Worm (Caenorhabditis elegans) whole organism, late embryonic: Measurements from ENCODE around the gene ZK354.7.
"Not testable (repeated sequence)": the region's sequence is repeated elsewhere in the genome, so short reads cannot be mapped to it uniquely, and the experiment has no call there.

ENCODE experiments used
- C08G9.2 ChIP-seq: sonication (generic microtip); optimal IDR thresholded peaks from 2 replicates; lab custom pipeline; 2016; ENCODE audit warnings: mild to moderate bottlenecking, missing genetic modification characterization, moderate library complexity, missing compliant biosample characterization
- C38D4.7 ChIP-seq: fragments of 200-800 bp; sonication (Bioruptor generic); optimal IDR thresholded peaks from 2 replicates; lab custom pipeline; 2018; ENCODE audit warnings: mild to moderate bottlenecking, missing genetic modification characterization, moderate library complexity, missing compliant biosample characterization
- T23F11.4 ChIP-seq: fragments of 200-800 bp; sonication (Bioruptor generic); optimal IDR thresholded peaks from 2 replicates; lab custom pipeline; 2018; ENCODE audit warnings: mild to moderate bottlenecking, missing genetic modification characterization, missing compliant biosample characterization
- Y22D7AL.16 ChIP-seq: sonication (generic microtip); optimal IDR thresholded peaks from 2 replicates; lab custom pipeline; 2016; ENCODE audit warnings: missing genetic modification characterization, missing compliant biosample characterization
- ahr-1 ChIP-seq: sonication (generic microtip); optimal IDR thresholded peaks from 2 replicates; lab custom pipeline; 2016; ENCODE audit warnings: missing genetic modification characterization, missing compliant biosample characterization
- ama-1 ChIP-seq: fragments of 150-350 bp; optimal IDR thresholded peaks from 2 replicates; lab custom pipeline; 2014
- ceh-14 ChIP-seq: sonication (generic microtip); optimal IDR thresholded peaks from 2 replicates; lab custom pipeline; 2016; ENCODE audit warnings: missing genotype, missing genetic modification characterization, missing compliant biosample characterization
- ceh-18 ChIP-seq: sonication (generic microtip); optimal IDR thresholded peaks from 2 replicates; lab custom pipeline; 2016; ENCODE audit warnings: missing genetic modification characterization, missing compliant biosample characterization
- ceh-19 ChIP-seq: fragments of 200-800 bp; sonication (Bioruptor generic); optimal IDR thresholded peaks from 2 replicates; lab custom pipeline; 2018; ENCODE audit warnings: mild to moderate bottlenecking, missing genetic modification characterization, missing compliant biosample characterization
- ceh-34 ChIP-seq: sonication (generic microtip); optimal IDR thresholded peaks from 2 replicates; lab custom pipeline; 2016; ENCODE audit warnings: mild to moderate bottlenecking, missing genetic modification characterization, missing compliant biosample characterization
- ceh-48 ChIP-seq: sonication (generic microtip); optimal IDR thresholded peaks from 2 replicates; lab custom pipeline; 2016; ENCODE audit warnings: missing genetic modification characterization, inconsistent platforms, missing compliant biosample characterization
- ceh-6 ChIP-seq: fragments of 200-800 bp; sonication (Bioruptor generic); optimal IDR thresholded peaks from 2 replicates; lab custom pipeline; 2018; ENCODE audit warnings: mild to moderate bottlenecking, missing genetic modification characterization, missing compliant biosample characterization
- ceh-9 ChIP-seq: sonication (generic microtip); optimal IDR thresholded peaks from 2 replicates; lab custom pipeline; 2016; ENCODE audit warnings: mild to moderate bottlenecking, missing genetic modification characterization, inconsistent platforms, missing compliant biosample characterization
- che-1 ChIP-seq: sonication (generic microtip); optimal IDR thresholded peaks from 2 replicates; lab custom pipeline; 2016; ENCODE audit warnings: mild to moderate bottlenecking, missing genetic modification characterization, missing compliant biosample characterization
- dve-1 ChIP-seq: sonication (generic microtip); optimal IDR thresholded peaks from 2 replicates; lab custom pipeline; 2017; ENCODE audit warnings: antibody characterized with exemption, mild to moderate bottlenecking, missing genetic modification characterization, missing compliant biosample characterization
- elt-2 ChIP-seq: sonication (generic microtip); optimal IDR thresholded peaks from 2 replicates; lab custom pipeline; 2016; ENCODE audit warnings: missing genetic modification reagents, missing genetic modification characterization, missing compliant biosample characterization
- eyg-1 ChIP-seq: sonication (generic microtip); optimal IDR thresholded peaks from 2 replicates; lab custom pipeline; 2016; ENCODE audit warnings: missing genotype, missing genetic modification characterization, missing compliant biosample characterization
- fax-1 ChIP-seq: sonication (generic microtip); optimal IDR thresholded peaks from 2 replicates; lab custom pipeline; 2016; ENCODE audit warnings: missing genotype, missing genetic modification characterization, missing compliant biosample characterization
- fkh-6 ChIP-seq: sonication (generic microtip); optimal IDR thresholded peaks from 2 replicates; lab custom pipeline; 2016; ENCODE audit warnings: missing genetic modification characterization, missing compliant biosample characterization
- gmeb-2 ChIP-seq: sonication (generic microtip); optimal IDR thresholded peaks from 2 replicates; lab custom pipeline; 2016; ENCODE audit warnings: missing genetic modification characterization, inconsistent platforms, missing compliant biosample characterization
- hlh-13 ChIP-seq: fragments of 200-800 bp; sonication (Bioruptor generic); optimal IDR thresholded peaks from 2 replicates; lab custom pipeline; 2018; ENCODE audit warnings: mild to moderate bottlenecking, missing genetic modification characterization, missing compliant biosample characterization
- lin-11 ChIP-seq: fragments of 200-800 bp; sonication (Bioruptor generic); optimal IDR thresholded peaks from 2 replicates; lab custom pipeline; 2018; ENCODE audit warnings: mild to moderate bottlenecking, missing genetic modification characterization, missing compliant biosample characterization
- mec-3 ChIP-seq: sonication (generic microtip); optimal IDR thresholded peaks from 2 replicates; lab custom pipeline; 2016; ENCODE audit warnings: borderline replicate concordance, missing genetic modification characterization, missing compliant biosample characterization
- nfya-1 ChIP-seq: sonication (generic microtip); optimal IDR thresholded peaks from 2 replicates; lab custom pipeline; 2017; ENCODE audit warnings: missing genetic modification characterization, mild to moderate bottlenecking, missing compliant biosample characterization, antibody characterized with exemption, moderate library complexity
- nhr-232 ChIP-seq: sonication (generic microtip); optimal IDR thresholded peaks from 2 replicates; lab custom pipeline; 2016; ENCODE audit warnings: missing genetic modification characterization, missing compliant biosample characterization
- npax-4 ChIP-seq: sonication (generic microtip); optimal IDR thresholded peaks from 2 replicates; lab custom pipeline; 2016; ENCODE audit warnings: missing genetic modification characterization, missing compliant biosample characterization
- pag-3 ChIP-seq: sonication (generic microtip); optimal IDR thresholded peaks from 2 replicates; lab custom pipeline; 2016; ENCODE audit warnings: missing compliant biosample characterization, missing genetic modification characterization, borderline replicate concordance
- pat-9 ChIP-seq: fragments of 200-800 bp; sonication (Bioruptor generic); optimal IDR thresholded peaks from 2 replicates; lab custom pipeline; 2018; ENCODE audit warnings: mild to moderate bottlenecking, missing genetic modification characterization, moderate library complexity, missing compliant biosample characterization
- pax-1 ChIP-seq: fragments of 150-350 bp; optimal IDR thresholded peaks from 2 replicates; lab custom pipeline; 2014; ENCODE audit warnings: missing biosample characterization, missing genetic modification characterization
- pqm-1 ChIP-seq: sonication (generic microtip); optimal IDR thresholded peaks from 2 replicates; lab custom pipeline; 2016; ENCODE audit warnings: missing genetic modification characterization, missing compliant biosample characterization
- pros-1 ChIP-seq: fragments of 150-350 bp; optimal IDR thresholded peaks from 2 replicates; lab custom pipeline; 2014; ENCODE audit warnings: missing biosample characterization, missing genetic modification reagents, missing genetic modification characterization
- ref-2 ChIP-seq: sonication (generic microtip); optimal IDR thresholded peaks from 2 replicates; lab custom pipeline; 2016; ENCODE audit warnings: missing genetic modification characterization, missing compliant biosample characterization
- sox-2 ChIP-seq: fragments of 200-800 bp; sonication (Bioruptor generic); IDR thresholded peaks from 2 replicates; pipeline ENCODE4 v1.3.6; 2022; ENCODE audit warnings: missing genetic modification reagents, missing genetic modification characterization, missing compliant biosample characterization
- tbx-7 ChIP-seq: sonication (generic microtip); optimal IDR thresholded peaks from 2 replicates; lab custom pipeline; 2016; ENCODE audit warnings: missing genotype, missing genetic modification characterization, missing compliant biosample characterization
- ttx-3 ChIP-seq: sonication (generic microtip); optimal IDR thresholded peaks from 2 replicates; lab custom pipeline; 2016; ENCODE audit warnings: missing genetic modification reagents, missing genetic modification characterization, missing compliant biosample characterization
- unc-3 ChIP-seq, 2 experiments: fragments of 200-800 bp in 1 of 2; sonication (Bioruptor generic) in 1 of 2; sonication (generic microtip) in 1 of 2; conservative IDR thresholded peaks in 1 of 2; optimal IDR thresholded peaks in 1 of 2; 2 replicates each; pipeline versions ENCODE4 v1.3.6 to Lab custom; 2016 to 2022; ENCODE audit warnings: missing compliant biosample characterization in 2 of 2, missing genetic modification characterization in 2 of 2, missing genetic modification reagents in 1 of 2
- unc-42 ChIP-seq: sonication (generic microtip); optimal IDR thresholded peaks from 2 replicates; lab custom pipeline; 2016; ENCODE audit warnings: missing genotype, missing genetic modification characterization, missing compliant biosample characterization
- unc-55 ChIP-seq: sonication (generic microtip); optimal IDR thresholded peaks from 2 replicates; lab custom pipeline; 2017; ENCODE audit warnings: missing biosample characterization, missing genetic modification reagents, missing genetic modification characterization
- ztf-16 ChIP-seq: sonication (generic microtip); optimal IDR thresholded peaks from 2 replicates; lab custom pipeline; 2017; ENCODE audit warnings: missing genetic modification characterization, missing compliant biosample characterization

The ZK354.7 gene

ce11 chrIV:5303030-5303429 lies at the start of gene ZK354.7:
TSS of gene ZK354.7 (minus strand) at chrIV:5303130.
- TF ChIP-seq mec-3 (tag; lab: Kevin White, UChicago) (no peak), T23F11.4 (GFP tag; lab: Kevin White, UChicago) (no peak), ceh-6 (GFP tag; lab: Kevin White, UChicago) (no peak), hlh-13 (GFP tag; lab: Kevin White, UChicago) (no peak), ama-1 (no peak), ref-2 (tag; lab: Kevin White, UChicago) (no peak), unc-55 (GFP tag; lab: Kevin White, UChicago) (no peak), lin-11 (no peak), unc-42 (no peak), elt-2 (tag; lab: Kevin White, UChicago) (no peak), dve-1 (tag; lab: Kevin White, UChicago) (no peak)

ce11 chrIV:5350480-5351193 lies 47.7 kb upstream of the ZK354.7 start, which contains the start of gene gba-4:
TSS of gene gba-4 (minus strand) at chrIV:5350897.
- not testable (repeated sequence) for TF ChIP-seq dve-1 (tag; lab: Kevin White, UChicago); ama-1; unc-42
- TF ChIP-seq, all 69 proteins: peak for 0; not testable (repeated sequence) for 69

- TF ChIP-seq unc-3 (GFP tag; conservative IDR thresholded peaks at IDR 0.05; lab: Robert Waterston, UW) (no peak), unc-3 (tag; optimal IDR thresholded peaks at IDR 0.05; lab: Kevin White, UChicago) (no peak), C08G9.2 (tag; lab: Kevin White, UChicago) (no peak), ceh-14 (tag; lab: Kevin White, UChicago) (no peak), lin-11 (no peak), pag-3 (no peak), ttx-3 (tag; lab: Kevin White, UChicago) (no peak), fax-1 (no peak)
These were observed 41.2 kb upstream of the ZK354.7 start for ce11 chrIV:5344168-5344567.

- TF ChIP-seq ceh-6 (GFP tag; lab: Kevin White, UChicago) (no peak), npax-4 (tag; lab: Kevin White, UChicago) (no peak), mec-3 (tag; lab: Kevin White, UChicago) (no peak), nhr-232 (tag; lab: Kevin White, UChicago) (no peak), tbx-7 (no peak)
These were observed 36.3 kb upstream of the ZK354.7 start, which contains the start of gene Y4C6B.2 for ce11 chrIV:5339255-5339654. TSS of gene Y4C6B.2 (plus strand) at chrIV:5339574.

- TF ChIP-seq ceh-34 (tag; lab: Kevin White, UChicago) (no peak), ahr-1 (tag; lab: Kevin White, UChicago) (no peak), Y22D7AL.16 (tag; lab: Kevin White, UChicago) (no peak), unc-55 (GFP tag; lab: Kevin White, UChicago) (no peak), gmeb-2 (no peak), ref-2 (tag; lab: Kevin White, UChicago) (no peak), ceh-19 (GFP tag; lab: Kevin White, UChicago) (no peak), fkh-6 (no peak), ceh-9 (no peak), ama-1 (no peak)
These were observed 34.7 kb upstream of the ZK354.7 start for ce11 chrIV:5337649-5338048.

ce11 chrIV:5334518-5334917 lies 31.6 kb upstream of the ZK354.7 start:
- TF ChIP-seq ama-1 (no peak), gmeb-2 (peak; percentile 78), hlh-13 (GFP tag; lab: Kevin White, UChicago) (peak; percentile 68), ceh-48 (no peak), eyg-1 (tag; lab: Kevin White, UChicago) (no peak), che-1 (tag; lab: Kevin White, UChicago) (peak; percentile 73), pax-1 (tag; lab: Kevin White, UChicago) (no peak), ceh-19 (GFP tag; lab: Kevin White, UChicago) (peak; percentile 63), ahr-1 (tag; lab: Kevin White, UChicago) (no peak), ztf-16 (tag; lab: Kevin White, UChicago) (peak; percentile 49), pros-1 (tag; lab: Kevin White, UChicago) (no peak), pat-9 (no peak), nfya-1 (peak; percentile 20), sox-2 (GFP tag; lab: Robert Waterston, UW) (peak; percentile 22; the same call in 1 of the 2 replicates), Y22D7AL.16 (tag; lab: Kevin White, UChicago) (peak; percentile 63), fax-1 (peak; percentile 60), pqm-1 (tag; lab: Kevin White, UChicago) (peak; percentile 3), fkh-6 (peak; percentile 58), npax-4 (tag; lab: Kevin White, UChicago) (no peak), ceh-34 (tag; lab: Kevin White, UChicago) (peak; percentile 48), ceh-18 (tag; lab: Kevin White, UChicago) (peak; percentile 42), C38D4.7 (GFP tag; lab: Kevin White, UChicago) (no peak)
